Worm (Caenorhabditis elegans) whole organism, L2 larva: Measurements from ENCODE around the gene fbxa-107.

Experiments
- Y55F3AM.14 ChIP-seq: fragments of 200-800 bp; sonication (Bioruptor generic); optimal IDR thresholded peaks from 2 replicates; lab custom pipeline; 2018; ENCODE audit warnings: mild to moderate bottlenecking, missing genetic modification characterization, missing compliant biosample characterization
- aly-2 ChIP-seq: fragments of 150-350 bp; optimal IDR thresholded peaks from 2 replicates; lab custom pipeline; 2014; ENCODE audit warnings: missing biosample characterization, missing genetic modification characterization
- ama-1 ChIP-seq: fragments of 150-350 bp; optimal IDR thresholded peaks from 2 replicates; lab custom pipeline; 2018; ENCODE audit warnings: inconsistent platforms
- egl-27 ChIP-seq: sonication (generic microtip); optimal IDR thresholded peaks from 3 replicates; lab custom pipeline; 2017; ENCODE audit warnings: missing biosample characterization, missing genetic modification reagents, missing genetic modification characterization
- gmeb-1 ChIP-seq: fragments of 150-350 bp; optimal IDR thresholded peaks from 2 replicates; lab custom pipeline; 2014; ENCODE audit warnings: missing biosample characterization, missing genetic modification characterization
- mab-5 ChIP-seq: fragments of 150-350 bp; optimal IDR thresholded peaks from 2 replicates; lab custom pipeline; 2014; ENCODE audit warnings: missing biosample characterization, missing genetic modification characterization
- mbf-1 ChIP-seq: sonication (generic microtip); optimal IDR thresholded peaks from 2 replicates; lab custom pipeline; 2017; ENCODE audit warnings: missing biosample characterization, missing genetic modification characterization
- nhr-12 ChIP-seq: fragments of 150-350 bp; optimal IDR thresholded peaks from 2 replicates; lab custom pipeline; 2014; ENCODE audit warnings: missing biosample characterization, missing genetic modification characterization
- nhr-237 ChIP-seq: fragments of 150-350 bp; optimal IDR thresholded peaks from 2 replicates; lab custom pipeline; 2014; ENCODE audit warnings: missing biosample characterization, missing genetic modification characterization

DNA sequence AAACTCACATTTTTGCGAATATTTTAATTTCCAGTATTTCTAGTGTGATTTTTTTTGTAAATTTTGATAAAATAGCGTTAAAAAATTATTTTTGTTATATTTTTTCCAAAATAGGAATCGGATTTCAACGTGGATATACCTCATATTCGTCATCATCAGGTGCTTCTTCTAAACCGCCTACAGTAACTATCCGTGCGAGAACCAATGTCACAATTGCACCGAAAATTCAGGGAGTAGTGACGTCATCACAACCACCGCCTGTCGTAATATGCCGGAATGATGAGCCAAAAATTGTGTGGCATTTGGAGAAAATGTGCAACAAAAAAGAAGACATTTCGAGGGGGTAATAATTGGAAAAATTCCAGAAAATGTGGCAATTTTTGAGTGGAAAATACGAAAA, 32.5 kb upstream of the fbxa-107 start:
- TF ChIP-seq aly-2 (no peak), nhr-12 (no peak), ama-1 (lab: Kevin White, UChicago) (no peak), egl-27 (tag; lab: Kevin White, UChicago) (no peak), mab-5 (tag; lab: Kevin White, UChicago) (no peak), mbf-1 (no peak), nhr-237 (tag; lab: Kevin White, UChicago) (no peak), gmeb-1 (tag; lab: Kevin White, UChicago) (no peak), Y55F3AM.14 (no peak)
